Fruit fly (Drosophila melanogaster) whole organism, embryonic: Measurements from ENCODE around the gene CG7080.

ENCODE experiments used
- Bteb2 ChIP-seq: fragments of 200-800 bp; sonication (Bioruptor generic); optimal IDR thresholded peaks from 2 replicates; lab custom pipeline; 2016; ENCODE audit warnings: missing biosample characterization, missing genetic modification characterization
- CG10431 ChIP-seq: fragments of 200-800 bp; sonication (Bioruptor generic); optimal IDR thresholded peaks from 3 replicates; lab custom pipeline; 2018; ENCODE audit warnings: missing biosample characterization, mild to moderate bottlenecking, missing genetic modification characterization
- CG15269 ChIP-seq: fragments of 200-800 bp; sonication (Bioruptor generic); optimal IDR thresholded peaks from 2 replicates; lab custom pipeline; 2018; ENCODE audit warnings: missing biosample characterization, mild to moderate bottlenecking, missing genetic modification characterization, moderate library complexity
- CG15479 ChIP-seq: fragments of 200-800 bp; sonication (Bioruptor generic); optimal IDR thresholded peaks from 3 replicates; lab custom pipeline; 2019; ENCODE audit warnings: missing biosample characterization, mild to moderate bottlenecking, missing genetic modification characterization, moderate library complexity
- CG17612 ChIP-seq: fragments of 200-800 bp; sonication (Bioruptor generic); IDR thresholded peaks from 2 replicates; pipeline ENCODE4 v1.3.6; 2022; ENCODE audit warnings: missing biosample characterization, missing genetic modification characterization
- CG18599 ChIP-seq: fragments of 200-800 bp; sonication (Bioruptor generic); optimal IDR thresholded peaks from 3 replicates; lab custom pipeline; 2017; ENCODE audit warnings: missing biosample characterization, missing genetic modification characterization, mild to moderate bottlenecking, moderate library complexity, missing genetic modification reagents
- CG2712 ChIP-seq: fragments of 200-800 bp; optimal IDR thresholded peaks from 3 replicates; lab custom pipeline; 2019; ENCODE audit warnings: missing biosample characterization, mild to moderate bottlenecking, missing genetic modification characterization, moderate library complexity
- CG31441 ChIP-seq: fragments of 200-800 bp; sonication (Bioruptor generic); IDR thresholded peaks from 2 replicates; pipeline ENCODE4 v1.3.6; 2022; ENCODE audit warnings: missing biosample characterization, missing genetic modification characterization
- CG34422 ChIP-seq: fragments of 200-800 bp; sonication (Bioruptor generic); IDR thresholded peaks from 3 replicates; pipeline ENCODE4 v1.3.6; 2022; ENCODE audit warnings: missing biosample characterization, missing genetic modification characterization
- CG4360 ChIP-seq: fragments of 200-800 bp; sonication (Bioruptor generic); IDR thresholded peaks from 2 replicates; pipeline ENCODE4 v1.3.6; 2022; ENCODE audit warnings: missing biosample characterization, missing genetic modification characterization
- CG43689 ChIP-seq: fragments of 200-800 bp; sonication (Bioruptor generic); IDR thresholded peaks from 2 replicates; pipeline ENCODE4 v1.3.6; 2022; ENCODE audit warnings: missing biosample characterization, missing genetic modification characterization
- CG7786 ChIP-seq: fragments of 200-800 bp; sonication (Bioruptor generic); optimal IDR thresholded peaks from 2 replicates; lab custom pipeline; 2016; ENCODE audit warnings: missing biosample characterization, missing genetic modification characterization
- CG7987 ChIP-seq: fragments of 200-800 bp; sonication (Bioruptor generic); optimal IDR thresholded peaks from 2 replicates; lab custom pipeline; 2018; ENCODE audit warnings: missing biosample characterization, mild to moderate bottlenecking, missing genetic modification characterization, moderate library complexity
- CG8281 ChIP-seq: fragments of 200-800 bp; sonication (Bioruptor generic); optimal IDR thresholded peaks from 2 replicates; lab custom pipeline; 2018; ENCODE audit warnings: missing biosample characterization, mild to moderate bottlenecking, missing genetic modification characterization, moderate library complexity
- CG8290 ChIP-seq, 3 experiments: fragments of 200-800 bp; sonication (Bioruptor generic); optimal IDR thresholded peaks; 2 replicates each; lab custom pipeline; 2016 to 2019; ENCODE audit warnings: missing biosample characterization in 3 of 3, missing genetic modification characterization in 3 of 3, mild to moderate bottlenecking in 2 of 3, moderate library complexity in 1 of 3
- Doc3 ChIP-seq: fragments of 200-800 bp; sonication (Bioruptor generic); IDR thresholded peaks from 3 replicates; pipeline ENCODE4 v1.3.6; 2022; ENCODE audit warnings: missing biosample characterization, missing genetic modification characterization; ENCODE audit not compliant: partially characterized antibody
- Dp ChIP-seq: fragments of 200-800 bp; sonication (Bioruptor generic); optimal IDR thresholded peaks from 2 replicates; lab custom pipeline; 2018; ENCODE audit warnings: missing biosample characterization, mild to moderate bottlenecking, missing genetic modification characterization, moderate library complexity
- Drgx ChIP-seq: fragments of 200-800 bp; sonication (Bioruptor generic); IDR thresholded peaks from 2 replicates; pipeline ENCODE4 v1.3.6; 2022; ENCODE audit warnings: missing biosample characterization, missing genetic modification characterization
- Gug ChIP-seq: fragments of 200-800 bp; sonication (Bioruptor generic); IDR thresholded peaks from 4 replicates; pipeline ENCODE4 v1.3.6; 2022; ENCODE audit warnings: missing biosample characterization, missing genetic modification characterization
- H2.0 ChIP-seq: fragments of 200-800 bp; sonication (Bioruptor generic); IDR thresholded peaks from 2 replicates; pipeline ENCODE4 v1.3.6; 2022; ENCODE audit warnings: missing biosample characterization, missing genetic modification characterization
- HmgZ ChIP-seq: fragments of 200-800 bp; sonication (Bioruptor generic); optimal IDR thresholded peaks from 2 replicates; lab custom pipeline; 2018; ENCODE audit warnings: missing biosample characterization, mild to moderate bottlenecking, missing genetic modification characterization
- Hmr ChIP-seq: fragments of 200-800 bp; sonication (Bioruptor generic); optimal IDR thresholded peaks from 3 replicates; lab custom pipeline; 2017; ENCODE audit warnings: mild to moderate bottlenecking, missing biosample characterization, missing genetic modification reagents, missing genetic modification characterization
- Lpt ChIP-seq: fragments of >200 bp; optimal IDR thresholded peaks from 2 replicates; lab custom pipeline; 2018; ENCODE audit warnings: missing biosample characterization, missing genetic modification characterization
- MBD-R2 ChIP-seq: fragments of 200-800 bp; sonication (Bioruptor generic); IDR thresholded peaks from 2 replicates; pipeline ENCODE4 v1.3.6; 2022; ENCODE audit warnings: missing biosample characterization, missing genetic modification characterization
- Max ChIP-seq: fragments of 200-800 bp; sonication (Bioruptor generic); optimal IDR thresholded peaks from 2 replicates; lab custom pipeline; 2016; ENCODE audit warnings: missing biosample characterization, mild to moderate bottlenecking, missing genetic modification characterization
- NC2α ChIP-seq: fragments of 200-800 bp; sonication (Bioruptor generic); optimal IDR thresholded peaks from 2 replicates; lab custom pipeline; 2016; ENCODE audit warnings: missing biosample characterization, missing genetic modification characterization
- NK7.1 ChIP-seq: fragments of 200-800 bp; sonication (Bioruptor generic); optimal IDR thresholded peaks from 3 replicates; lab custom pipeline; 2016; ENCODE audit warnings: missing biosample characterization, missing genetic modification characterization
- Nf-YC ChIP-seq: fragments of 200-800 bp; optimal IDR thresholded peaks from 3 replicates; lab custom pipeline; 2019; ENCODE audit warnings: missing biosample characterization, mild to moderate bottlenecking, missing genetic modification characterization, moderate library complexity
- al ChIP-seq: fragments of 200-800 bp; sonication (Bioruptor generic); IDR thresholded peaks from 2 replicates; pipeline ENCODE4 v1.3.6; 2022; ENCODE audit warnings: missing biosample characterization, missing genetic modification characterization
- btn ChIP-seq: fragments of 200-800 bp; sonication (Bioruptor generic); optimal IDR thresholded peaks from 2 replicates; lab custom pipeline; 2016; ENCODE audit warnings: missing biosample characterization, missing genetic modification characterization
- cas ChIP-seq: fragments of 200-800 bp; sonication (Bioruptor generic); IDR thresholded peaks from 2 replicates; pipeline ENCODE4 v1.3.6; 2022; ENCODE audit warnings: missing biosample characterization, missing genetic modification characterization
- cato ChIP-seq: fragments of 200-800 bp; sonication (Bioruptor generic); optimal IDR thresholded peaks from 2 replicates; lab custom pipeline; 2016; ENCODE audit warnings: missing biosample characterization, missing genetic modification characterization, borderline replicate concordance
- caup ChIP-seq: fragments of 200-800 bp; sonication (Bioruptor generic); optimal IDR thresholded peaks from 3 replicates; lab custom pipeline; 2017; ENCODE audit warnings: missing biosample characterization, mild to moderate bottlenecking, missing genetic modification characterization, moderate library complexity; ENCODE audit not compliant: severe bottlenecking
- chif ChIP-seq, 2 experiments: fragments of 200-800 bp; sonication (Bioruptor generic); optimal IDR thresholded peaks; 3 replicates each; lab custom pipeline; 2016; ENCODE audit warnings: missing biosample characterization in 2 of 2, missing genetic modification characterization in 2 of 2
- chm ChIP-seq: fragments of 200-800 bp; sonication (Bioruptor generic); IDR thresholded peaks from 2 replicates; pipeline ENCODE4 v1.3.6; 2022; ENCODE audit warnings: missing biosample characterization, missing genetic modification characterization
- cwo ChIP-seq: fragments of 200-800 bp; sonication (Bioruptor generic); optimal IDR thresholded peaks from 3 replicates; lab custom pipeline; 2017; ENCODE audit warnings: missing biosample characterization, missing genetic modification characterization, mild to moderate bottlenecking, moderate library complexity, missing genetic modification reagents
- fru ChIP-seq: fragments of >200 bp; optimal IDR thresholded peaks from 2 replicates; lab custom pipeline; 2017
- fu2 ChIP-seq: fragments of 200-800 bp; sonication (Bioruptor generic); optimal IDR thresholded peaks from 2 replicates; lab custom pipeline; 2016; ENCODE audit warnings: missing biosample characterization, missing genetic modification characterization
- kah ChIP-seq: fragments of 200-800 bp; sonication (Bioruptor generic); optimal IDR thresholded peaks from 2 replicates; lab custom pipeline; 2018; ENCODE audit warnings: missing biosample characterization, mild to moderate bottlenecking, missing genetic modification characterization
- kni ChIP-seq: fragments of 200-800 bp; sonication (Bioruptor generic); optimal IDR thresholded peaks from 3 replicates; lab custom pipeline; 2017; ENCODE audit warnings: mild to moderate bottlenecking, missing biosample characterization, missing genetic modification reagents, missing genetic modification characterization
- pho ChIP-seq: fragments of 200-800 bp; sonication (Bioruptor generic); optimal IDR thresholded peaks from 2 replicates; lab custom pipeline; 2016; ENCODE audit warnings: missing biosample characterization, missing genetic modification characterization
- pnt ChIP-seq: fragments of 200-800 bp; sonication (Bioruptor generic); optimal IDR thresholded peaks from 3 replicates; lab custom pipeline; 2016; ENCODE audit warnings: missing biosample characterization, missing genetic modification characterization
- repo ChIP-seq: fragments of 200-800 bp; sonication (Bioruptor generic); optimal IDR thresholded peaks from 2 replicates; lab custom pipeline; 2016; ENCODE audit warnings: missing biosample characterization, missing genetic modification characterization
- sd ChIP-seq: fragments of 200-800 bp; sonication (Bioruptor generic); optimal IDR thresholded peaks from 3 replicates; lab custom pipeline; 2018; ENCODE audit warnings: missing biosample characterization, mild to moderate bottlenecking, missing genetic modification characterization, moderate library complexity
- sens-2 ChIP-seq: fragments of 200-800 bp; sonication (Bioruptor generic); IDR thresholded peaks from 2 replicates; pipeline ENCODE4 v1.3.6; 2022; ENCODE audit warnings: missing biosample characterization, missing genetic modification characterization
- seq ChIP-seq: fragments of 200-800 bp; sonication (Bioruptor generic); IDR thresholded peaks from 2 replicates; pipeline ENCODE4 v1.3.6; 2022; ENCODE audit warnings: missing biosample characterization, missing genetic modification characterization
- sob ChIP-seq: fragments of 200-800 bp; sonication (Bioruptor generic); IDR thresholded peaks from 2 replicates; pipeline ENCODE4 v1.3.6; 2022; ENCODE audit warnings: missing biosample characterization, missing genetic modification characterization
- sr ChIP-seq: fragments of 200-800 bp; sonication (Bioruptor generic); IDR thresholded peaks from 3 replicates; pipeline ENCODE4 v1.3.6; 2022; ENCODE audit warnings: missing biosample characterization, missing genetic modification characterization
- toy ChIP-seq: fragments of 200-800 bp; sonication (Bioruptor generic); IDR thresholded peaks from 2 replicates; pipeline ENCODE4 v1.3.6; 2022; ENCODE audit warnings: missing biosample characterization, missing genetic modification characterization
- wek ChIP-seq: fragments of 200-800 bp; sonication (Bioruptor generic); optimal IDR thresholded peaks from 3 replicates; lab custom pipeline; 2018; ENCODE audit warnings: missing biosample characterization, mild to moderate bottlenecking, missing genetic modification characterization, moderate library complexity

CG7080 gene

dm6 chr3R:22358810-22359209, 29.7 kb downstream of the CG7080 start (continued):
- TF ChIP-seq CG8281 (peak; percentile 54), toy (GFP tag; lab: Robert Waterston, UW) (no peak), CG4360 (GFP tag; lab: Robert Waterston, UW) (peak; percentile 61; the same call in 1 of the 2 replicates), sob (GFP tag; lab: Robert Waterston, UW) (peak; percentile 64), MBD-R2 (GFP tag; lab: Robert Waterston, UW) (peak; percentile 18; the same call in 1 of the 2 replicates), pho (GFP tag; lab: Kevin White, UChicago) (no peak), CG17612 (GFP tag; lab: Robert Waterston, UW) (peak; percentile 57), chif (GFP tag; optimal IDR thresholded peaks at IDR 0.05; lab: Kevin White, UChicago) (peak; percentile 52 to 60), Hmr (peak; percentile 32), CG31441 (GFP tag; lab: Robert Waterston, UW) (peak; percentile 85), fu2 (GFP tag; lab: Kevin White, UChicago) (no peak), Drgx (GFP tag; lab: Robert Waterston, UW) (peak; percentile 91), CG7786 (peak; percentile 28), CG34422 (GFP tag; lab: Robert Waterston, UW) (peak; percentile 62; the same call in 1 of the 3 replicates), cwo (GFP tag; lab: Kevin White, UChicago) (peak; percentile 54), CG7987 (peak; percentile 82), chm (GFP tag; lab: Robert Waterston, UW) (peak; percentile 77), kah (GFP tag; lab: Kevin White, UChicago) (peak; percentile 32), Max (GFP tag; lab: Kevin White, UChicago) (peak; percentile 77), al (GFP tag; lab: Robert Waterston, UW) (peak; percentile 37; the same call in 1 of the 2 replicates), NC2α (GFP tag; lab: Kevin White, UChicago) (peak; percentile 55), sd (tag; lab: Kevin White, UChicago) (peak; percentile 20), pnt (GFP tag; lab: Kevin White, UChicago) (peak; percentile 36), CG18599 (peak; percentile 72), kni (peak; percentile 78), seq (GFP tag; lab: Robert Waterston, UW) (peak; percentile 54; the same call in 1 of the 2 replicates), repo (GFP tag; lab: Kevin White, UChicago) (no peak), CG15479 (peak; percentile 31), NK7.1 (GFP tag; lab: Kevin White, UChicago) (no peak), Lpt (no peak), Gug (GFP tag; lab: Robert Waterston, UW) (peak; percentile 33; the same call in 1 of the 4 replicates), cato (peak; percentile 64), btn (GFP tag; lab: Kevin White, UChicago) (peak; percentile 4), CG43689 (GFP tag; lab: Robert Waterston, UW) (0 out of 2 replicates have a peak, but pooled peaks have one; percentile 27), Nf-YC (no peak), caup (GFP tag; lab: Kevin White, UChicago) (peak; percentile 43), cas (GFP tag; lab: Robert Waterston, UW) (no peak), Doc3 (GFP tag; lab: Robert Waterston, UW) (no peak), CG15269 (tag; lab: Kevin White, UChicago) (peak; percentile 56), HmgZ (tag; lab: Kevin White, UChicago) (peak; percentile 33), sens-2 (no peak), wek (GFP tag; lab: Kevin White, UChicago) (peak; percentile 58), fru (lab: Kevin White, UChicago) (no peak), H2.0 (GFP tag; lab: Robert Waterston, UW) (peak; percentile 40; the same call in 1 of the 2 replicates), Dp (no peak), CG8290 (GFP tag; optimal IDR thresholded peaks at IDR 0.05; lab: Kevin White, UChicago) (no peak), CG8290 (tag; optimal IDR thresholded peaks at IDR 0.05; lab: Kevin White, UChicago) (peak; percentile 36 to 81), CG2712 (tag; lab: Kevin White, UChicago) (peak; percentile 79), sr (peak; percentile 22; the same call in 1 of the 3 replicates), Bteb2 (peak; percentile 36), CG10431 (GFP tag; lab: Kevin White, UChicago) (peak; percentile 46)
